Fruit fly (Drosophila melanogaster): ENCODE measurements around the gene Pcp.
A peak's percentile ranks its signal among the peaks of the same experiment; 100 is the strongest.

The Pcp gene

DNA sequence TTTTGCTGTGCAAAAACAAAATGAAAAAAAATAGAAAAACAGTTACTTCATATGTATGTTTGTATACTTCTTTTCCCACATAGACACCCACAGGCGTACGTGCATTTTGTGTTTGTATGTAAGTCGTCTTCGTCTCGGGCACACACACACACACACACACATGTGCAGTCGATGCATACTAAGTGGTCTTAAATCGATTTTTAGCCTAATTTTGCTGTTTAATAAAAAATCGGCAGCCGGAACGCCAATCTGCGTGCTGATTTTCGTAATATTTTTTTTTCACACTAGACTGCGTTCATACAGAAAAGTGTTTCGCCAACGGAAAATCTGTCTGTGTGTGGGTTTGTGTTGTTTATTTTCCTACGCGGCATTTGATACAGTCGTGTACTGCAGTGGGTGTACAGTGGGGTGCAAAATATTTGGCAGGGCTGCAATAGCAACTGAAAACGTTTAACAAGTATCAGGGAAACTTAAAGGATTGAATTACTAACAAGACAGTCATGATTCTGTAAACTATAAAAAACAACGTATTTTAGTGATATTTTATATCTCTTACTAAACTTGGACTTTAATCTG, 11.7 kb downstream of the Pcp start (continued):
- no peak; the same call in 2 of the 3 replicates for TF ChIP-seq CG6163 (GFP tag; IDR thresholded peaks at IDR 0.05)
- TF ChIP-seq Ets96B (tag; optimal IDR thresholded peaks at IDR 0.05), result peak; percentile 42
- TF ChIP-seq dac (GFP tag; optimal IDR thresholded peaks at IDR 0.05), result peak; percentile 23
- peak; percentile 52 for TF ChIP-seq topi (GFP tag; optimal IDR thresholded peaks at IDR 0.05)
- TF ChIP-seq CG9139 (GFP tag; optimal IDR thresholded peaks at IDR 0.05), result no peak
- TF ChIP-seq Eip93F (GFP tag; optimal IDR thresholded peaks at IDR 0.05), result peak; percentile 28
- peak; percentile 56 for TF ChIP-seq esn (GFP tag; optimal IDR thresholded peaks at IDR 0.05)
- peak; percentile 80 for TF ChIP-seq Eip78C (GFP tag)
- no peak for TF ChIP-seq CG4318 (GFP tag; optimal IDR thresholded peaks at IDR 0.05)
- TF ChIP-seq acj6 (GFP tag; optimal IDR thresholded peaks at IDR 0.05), result peak; percentile 37
- TF ChIP-seq Gug (GFP tag; IDR thresholded peaks at IDR 0.05), result 0 out of 2 replicates have a peak, but pooled peaks have one; percentile 8
- TF ChIP-seq Hr39 (GFP tag; optimal IDR thresholded peaks at IDR 0.05), result peak; percentile 60
- TF ChIP-seq salr (GFP tag; optimal IDR thresholded peaks at IDR 0.05), result peak in 1 of 2 experiments; percentile 38
- TF ChIP-seq CG8319 (GFP tag; optimal IDR thresholded peaks at IDR 0.05), result peak; percentile 15
- peak; percentile 47 for TF ChIP-seq CG34406 (GFP tag; optimal IDR thresholded peaks at IDR 0.05)
- TF ChIP-seq lz (GFP tag; optimal IDR thresholded peaks at IDR 0.05), result peak; percentile 53
- peak; percentile 32 for TF ChIP-seq achi (GFP tag; optimal IDR thresholded peaks at IDR 0.05)
- TF ChIP-seq fd85E (GFP tag; optimal IDR thresholded peaks at IDR 0.05), result no peak
- peak; percentile 60 for TF ChIP-seq Met (GFP tag; optimal IDR thresholded peaks at IDR 0.05)
- TF ChIP-seq eg (GFP tag; IDR thresholded peaks at IDR 0.05), result no peak; the same call in 1 of the 3 replicates
- TF ChIP-seq CG3032 (tag; optimal IDR thresholded peaks at IDR 0.05), result peak; percentile 37
- TF ChIP-seq CG6808 (GFP tag; optimal IDR thresholded peaks at IDR 0.05), result peak; percentile 56

DNA sequence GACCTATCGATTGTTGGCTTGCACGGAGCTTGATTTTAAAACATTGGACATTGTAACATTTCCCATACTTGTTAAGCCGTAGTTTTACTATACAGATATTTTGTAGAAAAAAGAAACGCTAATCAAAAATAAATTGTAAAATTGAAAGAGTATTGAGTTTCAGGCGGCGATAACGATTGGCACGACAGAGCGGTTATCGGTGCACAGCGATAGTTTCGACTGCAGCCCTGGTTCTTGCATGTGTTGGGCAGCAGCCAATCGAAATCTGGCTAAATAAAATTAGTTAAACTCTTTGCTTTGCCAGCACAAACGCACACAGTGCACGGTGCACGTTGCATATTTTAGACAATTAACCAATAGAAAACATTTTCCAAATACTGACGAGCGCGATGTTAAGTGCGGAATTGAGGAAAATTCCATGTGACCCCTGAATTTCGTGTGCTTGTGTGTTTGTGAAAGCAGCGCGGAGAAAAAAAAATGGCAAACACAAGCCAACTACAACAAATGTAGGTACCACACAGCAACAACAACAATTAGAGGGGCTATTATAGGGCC, 16.4 kb downstream of the Pcp start, which contains the start of gene milt:
TSS of gene milt (plus strand) at position 51 of the 555 bp plus-strand sequence.
- no peak for TF ChIP-seq CG6276 (GFP tag; optimal IDR thresholded peaks at IDR 0.05)
- peak; percentile 61 for TF ChIP-seq vri (GFP tag; optimal IDR thresholded peaks at IDR 0.05)
- peak; percentile 24 to 39 for TF ChIP-seq ss (GFP tag; optimal IDR thresholded peaks at IDR 0.05)
- TF ChIP-seq dac (GFP tag; optimal IDR thresholded peaks at IDR 0.05), result no peak
- TF ChIP-seq topi (GFP tag; optimal IDR thresholded peaks at IDR 0.05), result peak; percentile 3
- TF ChIP-seq fd59A (GFP tag; optimal IDR thresholded peaks at IDR 0.05), result no peak
- TF ChIP-seq Eip78C (GFP tag), result peak; percentile 72
- TF ChIP-seq CG8632 (GFP tag; optimal IDR thresholded peaks at IDR 0.05), result no peak
- no peak for TF ChIP-seq Ets96B (tag; optimal IDR thresholded peaks at IDR 0.05)
- TF ChIP-seq CG6808 (GFP tag; optimal IDR thresholded peaks at IDR 0.05), result peak; percentile 9
- no peak for TF ChIP-seq salr (GFP tag; optimal IDR thresholded peaks at IDR 0.05)
- peak; percentile 82 for TF ChIP-seq svp (GFP tag)
- no peak for TF ChIP-seq Hr39 (GFP tag; optimal IDR thresholded peaks at IDR 0.05)
- TF ChIP-seq esn (GFP tag; optimal IDR thresholded peaks at IDR 0.05), result peak; percentile 34
- TF ChIP-seq CG31627 (GFP tag; optimal IDR thresholded peaks at IDR 0.05), result no peak
- peak; percentile 38 for TF ChIP-seq dsx (GFP tag; optimal IDR thresholded peaks at IDR 0.05; ENCODE audit: poor library complexity, severe bottlenecking)

DNA sequence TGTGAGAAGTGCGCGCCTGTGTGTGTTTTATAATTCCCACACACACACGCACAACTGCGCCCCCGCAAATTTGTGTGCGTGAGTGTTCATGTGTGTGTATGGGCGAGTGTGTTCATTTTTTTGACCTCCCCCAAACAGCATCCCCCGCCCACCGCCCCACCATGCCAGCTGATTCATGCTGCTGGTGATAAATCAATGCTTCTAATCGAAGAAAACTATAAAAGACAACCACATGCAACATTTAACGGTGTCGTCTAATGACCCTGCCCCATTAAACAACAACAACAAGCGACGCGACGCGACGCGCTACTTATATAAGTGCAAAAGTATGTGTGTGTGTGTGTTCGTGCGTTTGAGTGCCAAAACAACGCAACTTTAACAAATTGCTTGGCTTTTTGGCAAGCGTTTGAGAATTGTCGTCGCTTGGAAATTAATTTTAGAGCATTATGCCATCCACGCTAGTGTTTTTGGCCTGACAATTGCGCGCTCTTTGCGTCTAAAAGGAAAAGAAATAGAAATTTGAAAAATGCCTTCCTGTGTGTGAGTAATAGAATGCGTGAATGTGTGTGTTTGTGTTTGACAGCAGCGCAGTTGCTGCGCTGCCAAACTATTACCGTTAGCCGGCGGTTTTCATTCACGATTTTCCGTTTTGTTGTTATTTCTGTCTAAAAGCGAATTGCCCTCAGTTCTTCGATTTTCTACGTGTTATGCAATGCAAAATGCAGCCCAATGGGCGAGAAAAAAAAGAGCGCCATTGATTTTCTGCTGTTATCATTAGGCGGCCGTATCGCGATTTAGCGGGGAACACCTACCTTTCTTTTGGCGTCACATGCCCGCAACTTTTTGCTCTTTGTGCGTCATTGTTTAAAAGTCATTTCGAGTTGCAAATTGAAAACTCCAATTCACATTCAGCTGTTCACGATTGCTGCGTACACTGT, 17.2 kb downstream of the Pcp start:
- no peak for TF ChIP-seq CG8119 (GFP tag; IDR thresholded peaks at IDR 0.05)
- TF ChIP-seq CG34406 (GFP tag; optimal IDR thresholded peaks at IDR 0.05), result no peak
- TF ChIP-seq CG8632 (GFP tag; optimal IDR thresholded peaks at IDR 0.05), result no peak
- no peak for TF ChIP-seq Hr4 (GFP tag; optimal IDR thresholded peaks at IDR 0.05)
- TF ChIP-seq CG32006 (GFP tag; optimal IDR thresholded peaks at IDR 0.05), result no peak
- TF ChIP-seq vri (GFP tag; optimal IDR thresholded peaks at IDR 0.05), result peak; percentile 85
- no peak for TF ChIP-seq Met (GFP tag; optimal IDR thresholded peaks at IDR 0.05)
- TF ChIP-seq Blimp-1 (GFP tag; optimal IDR thresholded peaks at IDR 0.05), result no peak
- TF ChIP-seq Ets21C (GFP tag; optimal IDR thresholded peaks at IDR 0.05), result no peak
- TF ChIP-seq svp (GFP tag), result peak; percentile 70
- TF ChIP-seq dac (GFP tag; optimal IDR thresholded peaks at IDR 0.05), result no peak
- TF ChIP-seq fd59A (GFP tag; optimal IDR thresholded peaks at IDR 0.05), result no peak
- no peak for TF ChIP-seq Ets96B (tag; optimal IDR thresholded peaks at IDR 0.05)
- TF ChIP-seq pdm3 (GFP tag; optimal IDR thresholded peaks at IDR 0.05), result no peak
- no peak for TF ChIP-seq CG9139 (GFP tag; optimal IDR thresholded peaks at IDR 0.05)
- TF ChIP-seq CG10669 (GFP tag; optimal IDR thresholded peaks at IDR 0.05), result no peak
- TF ChIP-seq achi (GFP tag; optimal IDR thresholded peaks at IDR 0.05), result no peak
- no peak for TF ChIP-seq OdsH (GFP tag; optimal IDR thresholded peaks at IDR 0.05)
- TF ChIP-seq Smox (GFP tag; optimal IDR thresholded peaks at IDR 0.05), result no peak
- TF ChIP-seq Sox102F (GFP tag; optimal IDR thresholded peaks at IDR 0.05), result no peak
- peak; percentile 21; the same call in 1 of the 3 replicates for TF ChIP-seq eg (GFP tag; IDR thresholded peaks at IDR 0.05)
